Worm (Caenorhabditis elegans) whole organism, L2 larva: Measurements from ENCODE around the gene magu-2.

Experiments used
- F13H6.1 ChIP-seq: sonication (generic microtip); optimal IDR thresholded peaks from 2 replicates; lab custom pipeline; 2016; ENCODE audit warnings: missing genetic modification characterization, missing compliant biosample characterization
- R02D3.7 ChIP-seq: fragments of 150-350 bp; optimal IDR thresholded peaks from 2 replicates; lab custom pipeline; 2014; ENCODE audit warnings: missing biosample characterization, missing genetic modification characterization
- Y55F3AM.14 ChIP-seq: fragments of 200-800 bp; sonication (Bioruptor generic); optimal IDR thresholded peaks from 2 replicates; lab custom pipeline; 2018; ENCODE audit warnings: mild to moderate bottlenecking, missing genetic modification characterization, missing compliant biosample characterization
- ZK546.5 ChIP-seq: sonication (generic microtip); optimal IDR thresholded peaks from 2 replicates; lab custom pipeline; 2017; ENCODE audit warnings: missing biosample characterization, missing genetic modification characterization
- alr-1 ChIP-seq: fragments of 150-350 bp; optimal IDR thresholded peaks from 2 replicates; lab custom pipeline; 2014; ENCODE audit warnings: missing biosample characterization, missing genetic modification characterization
- aly-2 ChIP-seq: fragments of 150-350 bp; optimal IDR thresholded peaks from 2 replicates; lab custom pipeline; 2014; ENCODE audit warnings: missing biosample characterization, missing genetic modification characterization
- ama-1 ChIP-seq: fragments of 150-350 bp; optimal IDR thresholded peaks from 2 replicates; lab custom pipeline; 2018; ENCODE audit warnings: inconsistent platforms
- blmp-1 ChIP-seq: sonication (generic microtip); optimal IDR thresholded peaks from 2 replicates; lab custom pipeline; 2017; ENCODE audit warnings: missing genetic modification characterization, mild to moderate bottlenecking, missing compliant biosample characterization, antibody characterized with exemption, moderate library complexity; ENCODE audit not compliant: insufficient read depth
- ceh-16 ChIP-seq: fragments of 150-350 bp; optimal IDR thresholded peaks from 2 replicates; lab custom pipeline; 2014; ENCODE audit warnings: missing biosample characterization, missing genetic modification characterization
- ceh-82 ChIP-seq: fragments of 150-350 bp; optimal IDR thresholded peaks from 2 replicates; lab custom pipeline; 2014; ENCODE audit warnings: missing biosample characterization, missing genetic modification characterization
- crh-2 ChIP-seq: sonication (generic microtip); optimal IDR thresholded peaks from 2 replicates; lab custom pipeline; 2017; ENCODE audit warnings: missing biosample characterization, missing genetic modification characterization
- dmd-4 ChIP-seq: sonication (generic microtip); optimal IDR thresholded peaks from 2 replicates; lab custom pipeline; 2017; ENCODE audit warnings: missing biosample characterization, missing genetic modification characterization
- egl-27 ChIP-seq: sonication (generic microtip); optimal IDR thresholded peaks from 3 replicates; lab custom pipeline; 2017; ENCODE audit warnings: missing biosample characterization, missing genetic modification reagents, missing genetic modification characterization
- elt-1 ChIP-seq: fragments of 150-350 bp; optimal IDR thresholded peaks from 2 replicates; lab custom pipeline; 2014; ENCODE audit warnings: missing biosample characterization, missing genetic modification characterization
- elt-3 ChIP-seq: sonication (generic microtip); optimal IDR thresholded peaks from 2 replicates; lab custom pipeline; 2017; ENCODE audit warnings: missing biosample characterization, missing genetic modification characterization
- fos-1 ChIP-seq: fragments of 150-350 bp; optimal IDR thresholded peaks from 2 replicates; lab custom pipeline; 2014; ENCODE audit warnings: missing biosample characterization, missing genetic modification characterization
- gmeb-1 ChIP-seq: fragments of 150-350 bp; optimal IDR thresholded peaks from 2 replicates; lab custom pipeline; 2014; ENCODE audit warnings: missing biosample characterization, missing genetic modification characterization
- lin-11 ChIP-seq: fragments of 150-350 bp; sonication (generic microtip); optimal IDR thresholded peaks from 2 replicates; lab custom pipeline; 2014; ENCODE audit warnings: missing biosample characterization, missing genetic modification characterization, inconsistent platforms, mixed read lengths
- lin-13 ChIP-seq: fragments of 150-350 bp; optimal IDR thresholded peaks from 2 replicates; lab custom pipeline; 2014; ENCODE audit warnings: missing biosample characterization, missing genetic modification reagents, missing genetic modification characterization
- lin-39 ChIP-seq: fragments of 150-350 bp; optimal IDR thresholded peaks from 2 replicates; lab custom pipeline; 2014; ENCODE audit warnings: missing biosample characterization, missing genetic modification reagents, missing genetic modification characterization
- lsy-2 ChIP-seq, 2 experiments: fragments of 150-350 bp in 1 of 2; sonication (generic microtip) in 1 of 2; optimal IDR thresholded peaks; 2 replicates each; lab custom pipeline; 2014 to 2017; ENCODE audit warnings: missing biosample characterization in 2 of 2, missing genetic modification characterization in 2 of 2
- mdl-1 ChIP-seq, 2 experiments: fragments of 150-350 bp in 1 of 2; sonication (generic microtip) in 1 of 2; optimal IDR thresholded peaks; 2 replicates each; lab custom pipeline; 2017; ENCODE audit warnings: missing biosample characterization in 2 of 2, missing genetic modification characterization in 2 of 2
- nhr-10 ChIP-seq: sonication (generic microtip); optimal IDR thresholded peaks from 2 replicates; lab custom pipeline; 2017; ENCODE audit warnings: missing biosample characterization, missing genetic modification characterization
- nhr-11 ChIP-seq: fragments of 150-350 bp; optimal IDR thresholded peaks from 2 replicates; lab custom pipeline; 2014; ENCODE audit warnings: missing biosample characterization, missing genetic modification characterization
- nhr-129 ChIP-seq: fragments of 150-350 bp; optimal IDR thresholded peaks from 2 replicates; lab custom pipeline; 2014; ENCODE audit warnings: missing biosample characterization, missing genetic modification characterization
- nhr-23 ChIP-seq: fragments of 150-350 bp; optimal IDR thresholded peaks from 2 replicates; lab custom pipeline; 2014; ENCODE audit warnings: missing biosample characterization, missing genetic modification reagents, missing genetic modification characterization
- nhr-6 ChIP-seq: fragments of 150-350 bp; optimal IDR thresholded peaks from 2 replicates; lab custom pipeline; 2014; ENCODE audit warnings: missing biosample characterization, missing genetic modification characterization
- nhr-77 ChIP-seq: fragments of 150-350 bp; optimal IDR thresholded peaks from 2 replicates; lab custom pipeline; 2014; ENCODE audit warnings: missing biosample characterization, missing genetic modification characterization
- peb-1 ChIP-seq: fragments of 150-350 bp; optimal IDR thresholded peaks from 2 replicates; lab custom pipeline; 2014; ENCODE audit warnings: missing biosample characterization, missing genetic modification characterization
- sem-4 ChIP-seq: fragments of 150-350 bp; optimal IDR thresholded peaks from 2 replicates; lab custom pipeline; 2014; ENCODE audit warnings: missing biosample characterization, missing genetic modification reagents, missing genetic modification characterization
- skn-1 ChIP-seq: sonication (generic microtip); optimal IDR thresholded peaks from 2 replicates; lab custom pipeline; 2017; ENCODE audit warnings: missing biosample characterization, missing genetic modification characterization
- sma-3 ChIP-seq: sonication (generic microtip); optimal IDR thresholded peaks from 2 replicates; lab custom pipeline; 2016; ENCODE audit warnings: missing genetic modification reagents, missing genetic modification characterization, missing compliant biosample characterization
- sma-9 ChIP-seq, 2 experiments: fragments of 150-350 bp in 1 of 2; sonication (generic microtip) in 1 of 2; optimal IDR thresholded peaks; 2 replicates each; lab custom pipeline; 2014 to 2016; ENCODE audit warnings: missing genetic modification characterization in 2 of 2, mild to moderate bottlenecking in 1 of 2, missing biosample characterization in 1 of 2, missing compliant biosample characterization in 1 of 2, missing genetic modification reagents in 1 of 2, moderate library complexity in 1 of 2
- snpc-4 ChIP-seq: fragments of 150-350 bp; optimal IDR thresholded peaks from 2 replicates; lab custom pipeline; 2014; ENCODE audit warnings: missing biosample characterization, missing genetic modification characterization
- unc-39 ChIP-seq: fragments of 150-350 bp; optimal IDR thresholded peaks from 2 replicates; lab custom pipeline; 2014; ENCODE audit warnings: missing biosample characterization, missing genetic modification characterization
- unc-55 ChIP-seq: fragments of 150-350 bp; sonication (generic microtip); optimal IDR thresholded peaks from 3 replicates; lab custom pipeline; 2014; ENCODE audit warnings: missing biosample characterization, missing genetic modification reagents, missing genetic modification characterization
- unc-62 ChIP-seq: fragments of 150-350 bp; optimal IDR thresholded peaks from 2 replicates; lab custom pipeline; 2014; ENCODE audit warnings: missing biosample characterization, missing genetic modification reagents, missing genetic modification characterization
- zag-1 ChIP-seq: fragments of 150-350 bp; optimal IDR thresholded peaks from 2 replicates; lab custom pipeline; 2014; ENCODE audit warnings: missing biosample characterization, missing genetic modification characterization
- ztf-11 ChIP-seq: sonication (generic microtip); optimal IDR thresholded peaks from 2 replicates; lab custom pipeline; 2017; ENCODE audit warnings: missing biosample characterization, missing genetic modification characterization
- ztf-4 ChIP-seq: fragments of 150-350 bp; optimal IDR thresholded peaks from 2 replicates; lab custom pipeline; 2014; ENCODE audit warnings: missing biosample characterization, missing genetic modification characterization

Gene magu-2

ce11 chrV:8767493-8767892 lies 33.3 kb downstream of the magu-2 start:
- no peak for TF ChIP-seq unc-39 (tag; lab: Kevin White, UChicago)
- no peak for TF ChIP-seq sma-3 (GFP tag; lab: Kevin White, UChicago)
- no peak for TF ChIP-seq alr-1 (tag; lab: Kevin White, UChicago)
- TF ChIP-seq ztf-11 (tag; lab: Kevin White, UChicago), result no peak
- TF ChIP-seq peb-1 (tag; lab: Kevin White, UChicago), result no peak
- TF ChIP-seq skn-1 (tag; lab: Kevin White, UChicago), result no peak
- peak; percentile 34 for TF ChIP-seq sma-9 (GFP tag; optimal IDR thresholded peaks at IDR 0.05; lab: Kevin White, UChicago)
- no peak for TF ChIP-seq sma-9 (tag; optimal IDR thresholded peaks at IDR 0.05; lab: Kevin White, UChicago)
- peak; percentile 32 for TF ChIP-seq crh-2 (tag; lab: Kevin White, UChicago)
- no peak for TF ChIP-seq ama-1 (lab: Kevin White, UChicago)
- TF ChIP-seq nhr-77 (tag; lab: Kevin White, UChicago), result no peak
- TF ChIP-seq mdl-1 (tag; optimal IDR thresholded peaks at IDR 0.05; lab: Kevin White, UChicago), result no peak
- TF ChIP-seq nhr-129, result no peak
- no peak for TF ChIP-seq nhr-10 (tag; lab: Kevin White, UChicago)
- TF ChIP-seq lin-39 (tag; lab: Kevin White, UChicago), result no peak
- no peak for TF ChIP-seq dmd-4 (tag; lab: Kevin White, UChicago)
- peak; percentile 63 for TF ChIP-seq fos-1
- no peak for TF ChIP-seq ceh-16
- TF ChIP-seq, all 48 proteins: peak for 3

- TF ChIP-seq unc-55 (GFP tag; lab: Kevin White, UChicago), result peak; percentile 44
- TF ChIP-seq fos-1, result no peak
- TF ChIP-seq snpc-4 (tag; lab: Kevin White, UChicago), result no peak
- TF ChIP-seq Y55F3AM.14, result no peak
- TF ChIP-seq unc-62 (GFP tag; lab: Kevin White, UChicago), result no peak
- no peak for TF ChIP-seq gmeb-1 (tag; lab: Kevin White, UChicago)
- TF ChIP-seq lin-11, result no peak
- TF ChIP-seq zag-1 (tag; lab: Kevin White, UChicago), result no peak
These were observed 33.8 kb downstream of the magu-2 start for ce11 chrV:8767041-8767440.

ce11 chrV:8765938-8766337 lies 34.9 kb downstream of the magu-2 start, which contains the start of gene B0507.9:
TSS of gene B0507.9 (minus strand) at chrV:8766038.
- TF ChIP-seq ZK546.5 (tag; lab: Kevin White, UChicago), result no peak
- TF ChIP-seq lin-13, result no peak
- TF ChIP-seq lin-11, result no peak
- TF ChIP-seq R02D3.7 (tag; lab: Kevin White, UChicago), result no peak
- TF ChIP-seq F13H6.1 (tag; lab: Kevin White, UChicago), result no peak
- no peak for TF ChIP-seq egl-27 (tag; lab: Kevin White, UChicago)
- no peak for TF ChIP-seq nhr-6
- TF ChIP-seq mdl-1 (tag; optimal IDR thresholded peaks at IDR 0.05; lab: Kevin White, UChicago), result no peak
- no peak for TF ChIP-seq crh-2 (tag; lab: Kevin White, UChicago)
- no peak for TF ChIP-seq sem-4 (tag; lab: Kevin White, UChicago)
- TF ChIP-seq elt-1 (tag; lab: Kevin White, UChicago), result no peak
- no peak for TF ChIP-seq gmeb-1 (tag; lab: Kevin White, UChicago)
- no peak for TF ChIP-seq ama-1 (lab: Kevin White, UChicago)
- no peak for TF ChIP-seq nhr-77 (tag; lab: Kevin White, UChicago)
- no peak for TF ChIP-seq lsy-2 (tag; optimal IDR thresholded peaks at IDR 0.05; lab: Kevin White, UChicago)
- no peak for TF ChIP-seq nhr-10 (tag; lab: Kevin White, UChicago)
- TF ChIP-seq ceh-82 (tag; lab: Kevin White, UChicago), result no peak
- no peak for TF ChIP-seq aly-2 (tag; lab: Kevin White, UChicago)

ce11 chrV:8762861-8763260 lies 38.0 kb downstream of the magu-2 start, which contains the start of gene B0507.8:
TSS of gene B0507.8 (minus strand) at chrV:8762961.
- no peak for TF ChIP-seq R02D3.7 (tag; lab: Kevin White, UChicago)
- no peak for TF ChIP-seq nhr-6
- TF ChIP-seq F13H6.1 (tag; lab: Kevin White, UChicago), result no peak
- TF ChIP-seq crh-2 (tag; lab: Kevin White, UChicago), result no peak
- no peak for TF ChIP-seq lsy-2 (tag; optimal IDR thresholded peaks at IDR 0.05; lab: Kevin White, UChicago)
- TF ChIP-seq fos-1, result no peak
- no peak for TF ChIP-seq snpc-4 (tag; lab: Kevin White, UChicago)
- TF ChIP-seq ama-1 (lab: Kevin White, UChicago), result no peak
- no peak for TF ChIP-seq nhr-11 (tag; lab: Kevin White, UChicago)
- TF ChIP-seq blmp-1 (tag; lab: Kevin White, UChicago), result no peak
- no peak for TF ChIP-seq peb-1 (tag; lab: Kevin White, UChicago)
- TF ChIP-seq elt-3 (tag; lab: Kevin White, UChicago), result no peak
- no peak for TF ChIP-seq zag-1 (tag; lab: Kevin White, UChicago)
- no peak for TF ChIP-seq nhr-23
- no peak for TF ChIP-seq alr-1 (tag; lab: Kevin White, UChicago)
- no peak for TF ChIP-seq ztf-4 (tag; lab: Kevin White, UChicago)
- TF ChIP-seq lin-39 (tag; lab: Kevin White, UChicago), result no peak
